Worm (Caenorhabditis elegans) whole organism, mixed stage, embryonic: ENCODE measurements around the gene nep-18.

Experiments
- lin-13 ChIP-seq: fragments of 150-350 bp; optimal IDR thresholded peaks from 2 replicates; lab custom pipeline; 2014; ENCODE audit warnings: missing biosample characterization, missing genetic modification characterization
- lin-32 ChIP-seq: fragments of 200-800 bp; sonication (Bioruptor generic); optimal IDR thresholded peaks from 2 replicates; lab custom pipeline; 2018; ENCODE audit warnings: mild to moderate bottlenecking, missing genetic modification characterization, missing compliant biosample characterization
- lsy-2 ChIP-seq: fragments of 150-350 bp; optimal IDR thresholded peaks from 2 replicates; lab custom pipeline; 2014; ENCODE audit warnings: missing biosample characterization, missing genetic modification characterization
- nhr-237 ChIP-seq: fragments of 150-350 bp; optimal IDR thresholded peaks from 2 replicates; lab custom pipeline; 2014; ENCODE audit warnings: missing biosample characterization, missing genetic modification characterization
- nhr-76 ChIP-seq: sonication (generic microtip); optimal IDR thresholded peaks from 2 replicates; lab custom pipeline; 2017; ENCODE audit warnings: missing biosample characterization, missing genetic modification characterization
- unc-62 ChIP-seq: fragments of 150-350 bp; optimal IDR thresholded peaks from 2 replicates; lab custom pipeline; 2014; ENCODE audit warnings: missing biosample characterization, missing genetic modification reagents, missing genetic modification characterization
- ztf-11 ChIP-seq: fragments of 150-350 bp; optimal IDR thresholded peaks from 2 replicates; lab custom pipeline; 2014; ENCODE audit warnings: missing biosample characterization, missing genetic modification characterization

- TF ChIP-seq nhr-237 (no peak), lin-32 (no peak), lin-13 (tag; lab: Kevin White, UChicago) (no peak), nhr-76 (tag; lab: Kevin White, UChicago) (no peak), unc-62 (GFP tag; lab: Kevin White, UChicago) (no peak), lsy-2 (tag; lab: Kevin White, UChicago) (no peak), ztf-11 (tag; lab: Kevin White, UChicago) (no peak)
These were observed 14.3 kb upstream of the nep-18 start for ce11 chrII:2578216-2578615.
